Worm (Caenorhabditis elegans) whole organism, mixed stage, embryonic: ENCODE data around the gene K07B1.7.

Experiments
- lin-13 ChIP-seq: fragments of 150-350 bp; optimal IDR thresholded peaks from 2 replicates; lab custom pipeline; 2014; ENCODE audit warnings: missing biosample characterization, missing genetic modification characterization
- nhr-237 ChIP-seq: fragments of 150-350 bp; optimal IDR thresholded peaks from 2 replicates; lab custom pipeline; 2014; ENCODE audit warnings: missing biosample characterization, missing genetic modification characterization
- pha-4 ChIP-seq: fragments of 150-350 bp; optimal IDR thresholded peaks from 2 replicates; lab custom pipeline; 2018; ENCODE audit warnings: missing biosample characterization, missing genetic modification reagents, missing genetic modification characterization
- sem-2 ChIP-seq: fragments of 200-800 bp; sonication (Bioruptor generic); optimal IDR thresholded peaks from 2 replicates; lab custom pipeline; 2018; ENCODE audit warnings: mild to moderate bottlenecking, missing genetic modification characterization, missing compliant biosample characterization
- ztf-11 ChIP-seq: fragments of 150-350 bp; optimal IDR thresholded peaks from 2 replicates; lab custom pipeline; 2014; ENCODE audit warnings: missing biosample characterization, missing genetic modification characterization

DNA sequence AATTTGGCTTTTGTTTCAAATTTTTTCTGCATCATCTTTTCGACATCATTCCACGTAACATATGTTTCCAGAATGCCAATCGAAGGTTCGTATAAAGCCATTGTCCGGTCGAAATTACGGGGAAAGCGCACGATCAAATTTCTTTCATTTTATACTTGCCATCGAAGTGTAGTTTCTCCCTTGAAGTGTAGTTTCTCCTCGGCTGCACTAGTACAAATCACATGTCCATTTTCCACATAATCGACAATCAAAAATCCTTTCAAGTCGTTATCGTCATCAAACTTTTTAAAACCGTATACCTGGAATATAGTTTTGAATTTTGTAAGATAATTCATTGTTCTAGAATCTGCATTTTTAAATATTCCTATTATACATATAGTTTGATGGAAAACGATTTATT, 28.6 kb upstream of the K07B1.7 start, which contains the start of gene E02C12.9:
- no peak for TF ChIP-seq nhr-237 (tag; lab: Kevin White, UChicago)
- no peak for TF ChIP-seq ztf-11 (tag; lab: Kevin White, UChicago)
- no peak for TF ChIP-seq pha-4
- no peak for TF ChIP-seq lin-13
- no peak for TF ChIP-seq sem-2
